Worm (Caenorhabditis elegans) whole organism, L1 larva: Measurements from ENCODE around the gene W02D7.12.
A peak's percentile ranks its signal among the peaks of the same experiment; 100 is the strongest.

Experiments
- C16A3.4 ChIP-seq: fragments of 150-350 bp; optimal IDR thresholded peaks from 2 replicates; lab custom pipeline; 2014; ENCODE audit warnings: missing biosample characterization, missing genetic modification characterization
- aha-1 ChIP-seq: fragments of 150-350 bp; optimal IDR thresholded peaks from 2 replicates; lab custom pipeline; 2014; ENCODE audit warnings: missing biosample characterization, missing genetic modification characterization
- ama-1 ChIP-seq: fragments of 150-350 bp; optimal IDR thresholded peaks from 2 replicates; lab custom pipeline; 2014
- blmp-1 ChIP-seq: fragments of 150-350 bp; optimal IDR thresholded peaks from 2 replicates; lab custom pipeline; 2014; ENCODE audit warnings: missing biosample characterization, missing genetic modification characterization
- ceh-63 ChIP-seq: fragments of 200-800 bp; sonication (Bioruptor generic); optimal IDR thresholded peaks from 2 replicates; lab custom pipeline; 2018; ENCODE audit warnings: mild to moderate bottlenecking, missing genetic modification characterization, missing compliant biosample characterization
- ceh-82 ChIP-seq, 3 experiments: fragments of 150-350 bp in 1 of 3; sonication (generic microtip) in 2 of 3; optimal IDR thresholded peaks; 2 replicates each; lab custom pipeline; 2014 to 2017; ENCODE audit warnings: missing biosample characterization in 3 of 3, missing genetic modification characterization in 3 of 3
- ces-1 ChIP-seq: fragments of 150-350 bp; optimal IDR thresholded peaks from 2 replicates; lab custom pipeline; 2014; ENCODE audit warnings: missing biosample characterization, missing genetic modification reagents, missing genetic modification characterization
- dpl-1 ChIP-seq, 3 experiments: fragments of 150-350 bp in 2 of 3; sonication (generic microtip) in 1 of 3; optimal IDR thresholded peaks; 2 replicates each; lab custom pipeline; 2014 to 2017; ENCODE audit warnings: missing biosample characterization in 3 of 3, missing genetic modification characterization in 3 of 3, missing genetic modification reagents in 3 of 3
- efl-1 ChIP-seq, 4 experiments: fragments of 150-350 bp; optimal IDR thresholded peaks in 3 of 4; peaks in 1 of 4; 1 replicate in 1 of 4; 2 replicates in 3 of 4; lab custom pipeline; 2014; ENCODE audit warnings: missing biosample characterization in 2 of 4, missing genetic modification characterization in 2 of 4, missing genetic modification reagents in 2 of 4
- egl-27 ChIP-seq, 2 experiments: fragments of 150-350 bp in 1 of 2; sonication (generic microtip); optimal IDR thresholded peaks; 3 replicates each; lab custom pipeline; 2017 to 2018; ENCODE audit warnings: missing biosample characterization in 2 of 2, missing genetic modification characterization in 2 of 2, missing genetic modification reagents in 2 of 2
- elt-2 ChIP-seq: sonication (generic microtip); optimal IDR thresholded peaks from 2 replicates; lab custom pipeline; 2016; ENCODE audit warnings: missing genetic modification characterization, mild to moderate bottlenecking, inconsistent platforms, missing compliant biosample characterization, missing genetic modification reagents
- elt-3 ChIP-seq, 6 experiments: fragments of 150-350 bp in 1 of 6; sonication (generic microtip); optimal IDR thresholded peaks; 2 replicates each; lab custom pipeline; 2017 to 2018; ENCODE audit warnings: missing biosample characterization in 6 of 6, missing genetic modification characterization in 6 of 6, inconsistent platforms in 1 of 6
- fkh-10 ChIP-seq: sonication (generic microtip); optimal IDR thresholded peaks from 2 replicates; lab custom pipeline; 2017; ENCODE audit warnings: missing biosample characterization, missing genetic modification reagents, missing genetic modification characterization
- grh-1 ChIP-seq: fragments of 200-800 bp; sonication (Bioruptor generic); IDR thresholded peaks from 2 replicates; pipeline ENCODE4 v1.3.6; 2022; ENCODE audit warnings: missing genetic modification reagents, missing genetic modification characterization, missing compliant biosample characterization
- hlh-4 ChIP-seq: sonication (generic microtip); optimal IDR thresholded peaks from 2 replicates; lab custom pipeline; 2016; ENCODE audit warnings: mild to moderate bottlenecking, missing genetic modification characterization, missing compliant biosample characterization
- hpl-2 ChIP-seq: fragments of 150-350 bp; optimal IDR thresholded peaks from 2 replicates; lab custom pipeline; 2014; ENCODE audit warnings: missing biosample characterization, missing genetic modification reagents, missing genetic modification characterization
- irx-1 ChIP-seq: sonication (generic microtip); optimal IDR thresholded peaks from 2 replicates; lab custom pipeline; 2016; ENCODE audit warnings: missing genetic modification characterization, missing compliant biosample characterization
- isw-1 ChIP-seq: fragments of 200-800 bp; sonication (Bioruptor generic); IDR thresholded peaks from 2 replicates; pipeline ENCODE4 v1.3.6; 2022; ENCODE audit warnings: missing genetic modification characterization, missing compliant biosample characterization
- jun-1 ChIP-seq: fragments of 150-350 bp; optimal IDR thresholded peaks from 2 replicates; lab custom pipeline; 2014; ENCODE audit warnings: missing biosample characterization, missing genetic modification reagents, missing genetic modification characterization
- lin-13 ChIP-seq: fragments of 150-350 bp; optimal IDR thresholded peaks from 2 replicates; lab custom pipeline; 2014; ENCODE audit warnings: missing biosample characterization, missing genetic modification reagents, missing genetic modification characterization
- lin-14 ChIP-seq: fragments of 200-800 bp; sonication (Bioruptor generic); optimal IDR thresholded peaks from 2 replicates; lab custom pipeline; 2018; ENCODE audit warnings: mild to moderate bottlenecking, missing genetic modification characterization, moderate library complexity, missing compliant biosample characterization
- lin-15B ChIP-seq: fragments of 150-350 bp; sonication (generic microtip); optimal IDR thresholded peaks from 3 replicates; lab custom pipeline; 2014; ENCODE audit warnings: missing biosample characterization, missing genetic modification characterization
- lin-35 ChIP-seq, 2 experiments: fragments of 150-350 bp; optimal IDR thresholded peaks; 2 replicates each; lab custom pipeline; 2014; ENCODE audit warnings: missing biosample characterization in 2 of 2, missing genetic modification characterization in 2 of 2, missing genetic modification reagents in 2 of 2
- lin-39 ChIP-seq: fragments of 150-350 bp; optimal IDR thresholded peaks from 2 replicates; lab custom pipeline; 2014; ENCODE audit warnings: missing biosample characterization, missing genetic modification reagents, missing genetic modification characterization
- lir-3 ChIP-seq: sonication (generic microtip); optimal IDR thresholded peaks from 2 replicates; lab custom pipeline; 2016; ENCODE audit warnings: mild to moderate bottlenecking, missing genetic modification characterization, moderate library complexity, missing compliant biosample characterization; ENCODE audit not compliant: poor library complexity
- lsy-2 ChIP-seq, 2 experiments: fragments of 150-350 bp; optimal IDR thresholded peaks; 2 replicates each; lab custom pipeline; 2014; ENCODE audit warnings: missing biosample characterization in 2 of 2, missing genetic modification characterization in 2 of 2
- mdl-1 ChIP-seq, 2 experiments: fragments of 150-350 bp; optimal IDR thresholded peaks; 2 replicates each; lab custom pipeline; 2014 to 2017; ENCODE audit warnings: missing biosample characterization in 2 of 2, missing genetic modification characterization in 2 of 2, inconsistent platforms in 1 of 2
- mef-2 ChIP-seq: fragments of 150-350 bp; optimal IDR thresholded peaks from 2 replicates; lab custom pipeline; 2014; ENCODE audit warnings: missing biosample characterization, missing genetic modification characterization
- nhr-19 ChIP-seq: fragments of 200-800 bp; sonication (Bioruptor generic); conservative IDR thresholded peaks from 2 replicates; pipeline ENCODE4 v1.3.6; 2022; ENCODE audit warnings: missing genetic modification characterization, missing compliant biosample characterization
- nhr-20 ChIP-seq: sonication (generic microtip); optimal IDR thresholded peaks from 2 replicates; lab custom pipeline; 2016; ENCODE audit warnings: mild to moderate bottlenecking, missing genetic modification characterization, missing compliant biosample characterization
- nhr-28 ChIP-seq: fragments of 150-350 bp; optimal IDR thresholded peaks from 2 replicates; lab custom pipeline; 2014; ENCODE audit warnings: missing biosample characterization, missing genetic modification characterization
- nhr-77 ChIP-seq: fragments of 150-350 bp; optimal IDR thresholded peaks from 2 replicates; lab custom pipeline; 2014; ENCODE audit warnings: missing biosample characterization, missing genetic modification characterization
- nhr-84 ChIP-seq: sonication (generic microtip); optimal IDR thresholded peaks from 2 replicates; lab custom pipeline; 2017; ENCODE audit warnings: missing biosample characterization, missing genetic modification characterization
- nhr-85 ChIP-seq: sonication (generic microtip); peaks from one replicate; lab custom pipeline; 2016; ENCODE audit warnings: missing genetic modification characterization, inconsistent platforms, missing compliant biosample characterization
- nhr-90 ChIP-seq: sonication (generic microtip); optimal IDR thresholded peaks from 2 replicates; lab custom pipeline; 2016; ENCODE audit warnings: mild to moderate bottlenecking, missing genetic modification characterization, missing compliant biosample characterization; ENCODE audit not compliant: poor library complexity
- pag-3 ChIP-seq: sonication (generic microtip); optimal IDR thresholded peaks from 2 replicates; lab custom pipeline; 2017; ENCODE audit warnings: missing genetic modification characterization, mild to moderate bottlenecking, missing compliant biosample characterization, antibody characterized with exemption, borderline replicate concordance; ENCODE audit not compliant: insufficient read depth
- rnt-1 ChIP-seq: sonication (generic microtip); optimal IDR thresholded peaks from 2 replicates; lab custom pipeline; 2016; ENCODE audit warnings: mild to moderate bottlenecking, missing genetic modification characterization, moderate library complexity, missing compliant biosample characterization
- skn-1 ChIP-seq: fragments of 150-350 bp; optimal IDR thresholded peaks from 2 replicates; lab custom pipeline; 2014; ENCODE audit warnings: missing biosample characterization, missing genetic modification characterization
- snpc-4 ChIP-seq: fragments of 150-350 bp; optimal IDR thresholded peaks from 2 replicates; lab custom pipeline; 2014; ENCODE audit warnings: missing biosample characterization, missing genetic modification characterization
- snu-23 ChIP-seq: sonication (generic microtip); optimal IDR thresholded peaks from 2 replicates; lab custom pipeline; 2016; ENCODE audit warnings: missing genetic modification characterization, missing compliant biosample characterization
- sox-4 ChIP-seq: sonication (generic microtip); optimal IDR thresholded peaks from 2 replicates; lab custom pipeline; 2016; ENCODE audit warnings: missing genetic modification characterization, missing compliant biosample characterization
- sup-37 ChIP-seq: fragments of 200-800 bp; sonication (Bioruptor generic); optimal IDR thresholded peaks from 2 replicates; lab custom pipeline; 2018; ENCODE audit warnings: mild to moderate bottlenecking, missing genetic modification characterization, missing compliant biosample characterization
- tbx-2 ChIP-seq: sonication (generic microtip); optimal IDR thresholded peaks from 2 replicates; lab custom pipeline; 2016; ENCODE audit warnings: missing genetic modification characterization, missing compliant biosample characterization
- unc-130 ChIP-seq: fragments of 150-350 bp; optimal IDR thresholded peaks from 2 replicates; lab custom pipeline; 2017; ENCODE audit warnings: missing biosample characterization, missing genetic modification characterization, inconsistent platforms
- unc-30 ChIP-seq: sonication (generic microtip); optimal IDR thresholded peaks from 2 replicates; lab custom pipeline; 2017; ENCODE audit warnings: missing biosample characterization, missing genetic modification characterization
- unc-86 ChIP-seq: sonication (generic microtip); optimal IDR thresholded peaks from 2 replicates; lab custom pipeline; 2016; ENCODE audit warnings: missing genetic modification characterization, missing compliant biosample characterization
- vab-15 ChIP-seq: sonication (generic microtip); optimal IDR thresholded peaks from 2 replicates; lab custom pipeline; 2017; ENCODE audit warnings: missing genotype, mild to moderate bottlenecking, missing genetic modification characterization, missing compliant biosample characterization
- xbp-1 ChIP-seq: sonication (generic microtip); optimal IDR thresholded peaks from 2 replicates; lab custom pipeline; 2016; ENCODE audit warnings: missing genetic modification characterization, missing compliant biosample characterization
- zag-1 ChIP-seq: fragments of 150-350 bp; optimal IDR thresholded peaks from 2 replicates; lab custom pipeline; 2014; ENCODE audit warnings: missing biosample characterization, missing genetic modification characterization

The W02D7.12 gene

ce11 chrV:8302522-8302921 lies 8.8 kb upstream of the W02D7.12 start, which contains the start of gene sel-9 (continued):
- no peak for TF ChIP-seq nhr-28 (tag; lab: Kevin White, UChicago)
- TF ChIP-seq mdl-1 (tag; optimal IDR thresholded peaks at IDR 0.05; lab: Kevin White, UChicago), result peak in 1 of 2 experiments; percentile 42
- TF ChIP-seq nhr-19, result peak; percentile 54
- no peak for TF ChIP-seq mef-2 (tag; lab: Kevin White, UChicago)
- no peak for TF ChIP-seq ceh-63 (GFP tag; lab: Kevin White, UChicago)
- TF ChIP-seq grh-1, result no peak
- peak; percentile 60 for TF ChIP-seq snpc-4 (tag; lab: Kevin White, UChicago)
- TF ChIP-seq ceh-82 (tag; optimal IDR thresholded peaks at IDR 0.05; lab: Kevin White, UChicago), result peak; percentile 19 to 38 (median 26)
- peak; percentile 60 for TF ChIP-seq snu-23 (GFP tag; lab: Kevin White, UChicago)
- TF ChIP-seq lin-13 (GFP tag; lab: Kevin White, UChicago), result no peak
- peak; percentile 76 for TF ChIP-seq C16A3.4 (tag; lab: Kevin White, UChicago)
- TF ChIP-seq blmp-1 (tag; lab: Kevin White, UChicago), result peak; percentile 64
- TF ChIP-seq nhr-77 (tag; lab: Kevin White, UChicago), result no peak
- peak; percentile 85 to 92 (median 89) for TF ChIP-seq dpl-1 (GFP tag; optimal IDR thresholded peaks at IDR 0.05; lab: Kevin White, UChicago)
- no peak for TF ChIP-seq fkh-10
- peak; percentile 25; the same call in 1 of the 2 replicates for TF ChIP-seq isw-1 (GFP tag; lab: Robert Waterston, UW)
- TF ChIP-seq irx-1 (tag; lab: Kevin White, UChicago), result no peak
- TF ChIP-seq nhr-20 (tag; lab: Kevin White, UChicago), result peak; percentile 59
- TF ChIP-seq nhr-90 (tag; lab: Kevin White, UChicago), result peak; percentile 34
- peak; percentile 21 for TF ChIP-seq jun-1
- TF ChIP-seq tbx-2 (tag; lab: Kevin White, UChicago), result peak; percentile 48
- TF ChIP-seq ama-1 (lab: Kevin White, UChicago), result peak; percentile 14
- TF ChIP-seq lin-39 (tag; lab: Kevin White, UChicago), result peak; percentile 30
- TF ChIP-seq elt-3 (tag; optimal IDR thresholded peaks at IDR 0.05; lab: Kevin White, UChicago), result peak in 1 of 6 experiments; percentile 47
- TF ChIP-seq unc-86 (tag; lab: Kevin White, UChicago), result no peak
- peak; percentile 37 for TF ChIP-seq skn-1 (tag; lab: Kevin White, UChicago)
- TF ChIP-seq lin-14 (GFP tag; lab: Kevin White, UChicago), result peak; percentile 47
- peak; percentile 91 to 95 for TF ChIP-seq lin-35 (GFP tag; optimal IDR thresholded peaks at IDR 0.05; lab: Kevin White, UChicago)
- no peak for TF ChIP-seq vab-15 (tag; lab: Kevin White, UChicago)
- peak; percentile 55 to 69 for TF ChIP-seq lsy-2 (tag; optimal IDR thresholded peaks at IDR 0.05; lab: Kevin White, UChicago)
- peak; percentile 9 for TF ChIP-seq elt-2
- TF ChIP-seq rnt-1, result peak; percentile 43
- no peak for TF ChIP-seq lir-3 (tag; lab: Kevin White, UChicago)
- no peak for TF ChIP-seq unc-130 (tag; lab: Kevin White, UChicago)
- no peak for TF ChIP-seq zag-1
- no peak for TF ChIP-seq egl-27 (tag; optimal IDR thresholded peaks at IDR 0.05; lab: Kevin White, UChicago)
- TF ChIP-seq sup-37 (GFP tag; lab: Kevin White, UChicago), result no peak

- TF ChIP-seq nhr-77 (tag; lab: Kevin White, UChicago) (no peak), nhr-84 (no peak), unc-130 (tag; lab: Kevin White, UChicago) (no peak), sox-4 (tag; lab: Kevin White, UChicago) (no peak), efl-1 (optimal IDR thresholded peaks at IDR 0.05; lab: Kevin White, UChicago) (no peak), efl-1 (GFP tag; optimal IDR thresholded peaks at IDR 0.05 in 1 of 2; lab: Kevin White, UChicago) (peak in 1 of 2 experiments; percentile 21), snu-23 (GFP tag; lab: Kevin White, UChicago) (no peak), unc-30 (no peak), ces-1 (no peak), hpl-2 (no peak), elt-2 (peak; percentile 64), hlh-4 (tag; lab: Kevin White, UChicago) (no peak), pag-3 (tag; lab: Kevin White, UChicago) (no peak), aha-1 (no peak), lin-15B (tag; lab: Kevin White, UChicago) (no peak), xbp-1 (no peak), nhr-85 (tag; lab: Kevin White, UChicago) (no peak), lin-35 (GFP tag; optimal IDR thresholded peaks at IDR 0.05; lab: Kevin White, UChicago) (peak in 1 of 2 experiments; percentile 30)
Observed at ce11 chrV:8304461-8305195, 6.7 kb upstream of the W02D7.12 start, which contains the start of gene W02D7.11. W02D7.11 (minus strand) TSS chrV:8304511.
